Fruit fly (Drosophila melanogaster) whole organism, embryonic: ENCODE data around the gene Chrac-14.

ENCODE experiments used
- B-H1 ChIP-seq: fragments of 200-800 bp; sonication (Bioruptor generic); IDR thresholded peaks from 3 replicates; pipeline ENCODE4 v1.3.6; 2022; ENCODE audit warnings: missing biosample characterization, missing genetic modification characterization
- CG10267 ChIP-seq: fragments of 200-800 bp; sonication (Bioruptor generic); optimal IDR thresholded peaks from 2 replicates; lab custom pipeline; 2018; ENCODE audit warnings: missing biosample characterization, mild to moderate bottlenecking, missing genetic modification characterization, moderate library complexity
- CG10543 ChIP-seq: fragments of 200-800 bp; sonication (Bioruptor generic); optimal IDR thresholded peaks from 3 replicates; lab custom pipeline; 2017; ENCODE audit warnings: missing biosample characterization, mild to moderate bottlenecking, missing genetic modification characterization, moderate library complexity
- CG10654 ChIP-seq: fragments of 200-800 bp; sonication (Bioruptor generic); optimal IDR thresholded peaks from 2 replicates; lab custom pipeline; 2016; ENCODE audit warnings: missing biosample characterization, missing genetic modification characterization
- CG11504 ChIP-seq: fragments of 200-800 bp; sonication (Bioruptor generic); optimal IDR thresholded peaks from 3 replicates; lab custom pipeline; 2019; ENCODE audit warnings: missing biosample characterization, mild to moderate bottlenecking, missing genetic modification characterization, moderate library complexity
- CG12236 ChIP-seq: fragments of 200-800 bp; sonication (Bioruptor generic); optimal IDR thresholded peaks from 2 replicates; lab custom pipeline; 2016; ENCODE audit warnings: missing biosample characterization, missing genetic modification characterization
- CG1233 ChIP-seq: fragments of 200-800 bp; sonication (Bioruptor generic); optimal IDR thresholded peaks from 4 replicates; lab custom pipeline; 2018; ENCODE audit warnings: missing biosample characterization, mild to moderate bottlenecking, missing genetic modification characterization
- CG12391 ChIP-seq: fragments of 200-800 bp; sonication (Bioruptor generic); optimal IDR thresholded peaks from 3 replicates; lab custom pipeline; 2018; ENCODE audit warnings: missing biosample characterization, mild to moderate bottlenecking, missing genetic modification characterization, moderate library complexity
- CG12942 ChIP-seq: fragments of 200-800 bp; sonication (Bioruptor generic); optimal IDR thresholded peaks from 3 replicates; lab custom pipeline; 2016; ENCODE audit warnings: missing biosample characterization, missing genetic modification characterization
- CG14014 ChIP-seq: fragments of 200-800 bp; sonication (Bioruptor generic); IDR thresholded peaks from 2 replicates; pipeline ENCODE4 v1.3.6; 2022; ENCODE audit warnings: missing biosample characterization, missing genetic modification characterization
- CG14667 ChIP-seq: fragments of 200-800 bp; sonication (Bioruptor generic); IDR thresholded peaks from 2 replicates; pipeline ENCODE4 v1.3.6; 2022; ENCODE audit warnings: missing biosample characterization, missing genetic modification characterization
- CG17385 ChIP-seq: fragments of 200-800 bp; sonication (Bioruptor generic); optimal IDR thresholded peaks from 3 replicates; lab custom pipeline; 2018; ENCODE audit warnings: missing biosample characterization, mild to moderate bottlenecking, missing genetic modification characterization
- CG30431 ChIP-seq: fragments of 200-800 bp; sonication (Bioruptor generic); optimal IDR thresholded peaks from 2 replicates; lab custom pipeline; 2017; ENCODE audit warnings: missing biosample characterization, missing genetic modification characterization
- CG3838 ChIP-seq: fragments of 200-800 bp; sonication (Bioruptor generic); optimal IDR thresholded peaks from 3 replicates; lab custom pipeline; 2016; ENCODE audit warnings: missing biosample characterization, missing genetic modification characterization
- CG6272 ChIP-seq: fragments of 200-800 bp; sonication (Bioruptor generic); IDR thresholded peaks from 2 replicates; pipeline ENCODE4 v1.3.6; 2022; ENCODE audit warnings: missing biosample characterization, missing genetic modification characterization
- CG6654 ChIP-seq: fragments of 200-800 bp; sonication (Bioruptor generic); optimal IDR thresholded peaks from 2 replicates; lab custom pipeline; 2017; ENCODE audit warnings: missing biosample characterization, mild to moderate bottlenecking, missing genetic modification characterization
- CG7372 ChIP-seq: fragments of 200-800 bp; sonication (Bioruptor generic); IDR thresholded peaks from 2 replicates; pipeline ENCODE4 v1.3.6; 2022; ENCODE audit warnings: missing biosample characterization, missing genetic modification characterization
- CG8388 ChIP-seq: fragments of 200-800 bp; sonication (Bioruptor generic); optimal IDR thresholded peaks from 2 replicates; lab custom pipeline; 2019; ENCODE audit warnings: missing biosample characterization, mild to moderate bottlenecking, missing genetic modification characterization, moderate library complexity
- D ChIP-seq, 2 experiments: fragments of 200-800 bp in 1 of 2; fragments of >200 bp in 1 of 2; sonication (Bioruptor generic) in 1 of 2; optimal IDR thresholded peaks; 2 replicates in 1 of 2; 3 replicates in 1 of 2; lab custom pipeline; 2017; ENCODE audit warnings: mild to moderate bottlenecking in 1 of 2, missing biosample characterization in 1 of 2, missing genetic modification characterization in 1 of 2, missing genetic modification reagents in 1 of 2
- Deaf1 ChIP-seq: fragments of 200-800 bp; optimal IDR thresholded peaks from 3 replicates; lab custom pipeline; 2019; ENCODE audit warnings: missing biosample characterization, mild to moderate bottlenecking, missing genetic modification characterization, moderate library complexity
- Hey ChIP-seq: fragments of 200-800 bp; sonication (Bioruptor generic); optimal IDR thresholded peaks from 3 replicates; lab custom pipeline; 2018; ENCODE audit warnings: missing biosample characterization, mild to moderate bottlenecking, missing genetic modification characterization
- Lpt ChIP-seq: fragments of >200 bp; optimal IDR thresholded peaks from 2 replicates; lab custom pipeline; 2018; ENCODE audit warnings: missing biosample characterization, missing genetic modification characterization
- Mad ChIP-seq: fragments of 200-800 bp; sonication (Bioruptor generic); optimal IDR thresholded peaks from 2 replicates; lab custom pipeline; 2016; ENCODE audit warnings: missing biosample characterization, missing genetic modification characterization
- NC2β ChIP-seq: fragments of 200-800 bp; sonication (Bioruptor generic); optimal IDR thresholded peaks from 2 replicates; lab custom pipeline; 2016; ENCODE audit warnings: missing biosample characterization, missing genetic modification characterization
- Poxn ChIP-seq: fragments of 200-800 bp; sonication (Bioruptor generic); IDR thresholded peaks from 2 replicates; pipeline ENCODE4 v1.3.6; 2022; ENCODE audit warnings: missing biosample characterization, missing genetic modification characterization
- Sox100B ChIP-seq: fragments of 200-800 bp; sonication (Bioruptor generic); optimal IDR thresholded peaks from 3 replicates; lab custom pipeline; 2018; ENCODE audit warnings: missing biosample characterization, mild to moderate bottlenecking, missing genetic modification characterization
- ac ChIP-seq: fragments of 200-800 bp; sonication (Bioruptor generic); optimal IDR thresholded peaks from 3 replicates; lab custom pipeline; 2017; ENCODE audit warnings: missing biosample characterization, mild to moderate bottlenecking, missing genetic modification characterization
- amos ChIP-seq: fragments of 200-800 bp; sonication (Bioruptor generic); IDR thresholded peaks from 2 replicates; pipeline ENCODE4 v1.3.6; 2022; ENCODE audit warnings: missing biosample characterization, missing genetic modification characterization; ENCODE audit not compliant: partially characterized antibody
- ash1 ChIP-seq: fragments of 200-800 bp; sonication (Bioruptor generic); optimal IDR thresholded peaks from 2 replicates; lab custom pipeline; 2018; ENCODE audit warnings: missing biosample characterization, mild to moderate bottlenecking, missing genetic modification characterization
- bowl ChIP-seq: fragments of 200-800 bp; sonication (Bioruptor generic); IDR thresholded peaks from 2 replicates; pipeline ENCODE4 v1.3.6; 2022; ENCODE audit warnings: missing biosample characterization, missing genetic modification characterization
- br ChIP-seq: fragments of >200 bp; optimal IDR thresholded peaks from 2 replicates; lab custom pipeline; 2017
- cad ChIP-seq: fragments of >200 bp; optimal IDR thresholded peaks from 2 replicates; lab custom pipeline; 2017; ENCODE audit warnings: missing biosample characterization, missing genetic modification characterization
- cg ChIP-seq: fragments of 200-800 bp; sonication (Bioruptor generic); optimal IDR thresholded peaks from 3 replicates; lab custom pipeline; 2019; ENCODE audit warnings: missing biosample characterization, mild to moderate bottlenecking, missing genetic modification characterization, moderate library complexity
- dpn ChIP-seq, 2 experiments: fragments of 200-800 bp; sonication (Bioruptor generic); optimal IDR thresholded peaks; 3 replicates each; lab custom pipeline; 2016; ENCODE audit warnings: missing biosample characterization in 2 of 2, missing genetic modification characterization in 2 of 2
- eyg ChIP-seq: fragments of 200-800 bp; sonication (Bioruptor generic); optimal IDR thresholded peaks from 3 replicates; lab custom pipeline; 2016; ENCODE audit warnings: missing biosample characterization, missing genetic modification characterization
- fd3F ChIP-seq: fragments of 200-800 bp; sonication (Bioruptor generic); optimal IDR thresholded peaks from 2 replicates; lab custom pipeline; 2018; ENCODE audit warnings: missing biosample characterization, mild to moderate bottlenecking, missing genetic modification characterization, moderate library complexity
- gce ChIP-seq: fragments of 200-800 bp; sonication (Bioruptor generic); IDR thresholded peaks from 3 replicates; pipeline ENCODE4 v1.3.6; 2022; ENCODE audit warnings: missing biosample characterization, missing genetic modification characterization
- nerfin-1 ChIP-seq: fragments of 200-800 bp; sonication (Bioruptor generic); optimal IDR thresholded peaks from 3 replicates; lab custom pipeline; 2019; ENCODE audit warnings: missing biosample characterization, mild to moderate bottlenecking, missing genetic modification characterization, moderate library complexity
- p53 ChIP-seq: fragments of 200-800 bp; sonication (Bioruptor generic); optimal IDR thresholded peaks from 2 replicates; lab custom pipeline; 2016; ENCODE audit warnings: missing biosample characterization, missing genetic modification characterization
- pros ChIP-seq: fragments of 200-800 bp; sonication (Bioruptor generic); optimal IDR thresholded peaks from 3 replicates; lab custom pipeline; 2019; ENCODE audit warnings: missing biosample characterization, mild to moderate bottlenecking, missing genetic modification characterization, moderate library complexity
- pzg ChIP-seq: fragments of 200-800 bp; sonication (Bioruptor generic); optimal IDR thresholded peaks from 3 replicates; lab custom pipeline; 2018; ENCODE audit warnings: missing biosample characterization, mild to moderate bottlenecking, missing genetic modification characterization, moderate library complexity
- rib ChIP-seq: fragments of 200-800 bp; sonication (Bioruptor generic); IDR thresholded peaks from 2 replicates; pipeline ENCODE4 v1.3.6; 2022; ENCODE audit warnings: missing biosample characterization, missing genetic modification characterization
- row ChIP-seq: fragments of 200-800 bp; sonication (Bioruptor generic); IDR thresholded peaks from 3 replicates; pipeline ENCODE4 v1.3.6; 2022; ENCODE audit warnings: missing biosample characterization, missing genetic modification characterization
- sim ChIP-seq: fragments of 200-800 bp; sonication (Bioruptor generic); IDR thresholded peaks from 2 replicates; pipeline ENCODE4 v1.3.6; 2022; ENCODE audit warnings: missing biosample characterization, missing genetic modification characterization
- sr ChIP-seq: fragments of 200-800 bp; sonication (Bioruptor generic); IDR thresholded peaks from 3 replicates; pipeline ENCODE4 v1.3.6; 2022; ENCODE audit warnings: missing biosample characterization, missing genetic modification characterization
- tgo ChIP-seq: fragments of 200-800 bp; sonication (Bioruptor generic); IDR thresholded peaks from 3 replicates; pipeline ENCODE4 v1.3.6; 2022; ENCODE audit warnings: missing biosample characterization, missing genetic modification characterization
- tll ChIP-seq, 2 experiments: fragments of 200-800 bp in 1 of 2; fragments of >200 bp in 1 of 2; sonication (Bioruptor generic) in 1 of 2; optimal IDR thresholded peaks; 2 replicates each; lab custom pipeline; 2017 to 2019; ENCODE audit warnings: missing biosample characterization in 2 of 2, missing genetic modification characterization in 2 of 2, mild to moderate bottlenecking in 1 of 2, moderate library complexity in 1 of 2
- wek ChIP-seq: fragments of 200-800 bp; sonication (Bioruptor generic); optimal IDR thresholded peaks from 3 replicates; lab custom pipeline; 2018; ENCODE audit warnings: missing biosample characterization, mild to moderate bottlenecking, missing genetic modification characterization, moderate library complexity

Chrac-14 gene

DNA sequence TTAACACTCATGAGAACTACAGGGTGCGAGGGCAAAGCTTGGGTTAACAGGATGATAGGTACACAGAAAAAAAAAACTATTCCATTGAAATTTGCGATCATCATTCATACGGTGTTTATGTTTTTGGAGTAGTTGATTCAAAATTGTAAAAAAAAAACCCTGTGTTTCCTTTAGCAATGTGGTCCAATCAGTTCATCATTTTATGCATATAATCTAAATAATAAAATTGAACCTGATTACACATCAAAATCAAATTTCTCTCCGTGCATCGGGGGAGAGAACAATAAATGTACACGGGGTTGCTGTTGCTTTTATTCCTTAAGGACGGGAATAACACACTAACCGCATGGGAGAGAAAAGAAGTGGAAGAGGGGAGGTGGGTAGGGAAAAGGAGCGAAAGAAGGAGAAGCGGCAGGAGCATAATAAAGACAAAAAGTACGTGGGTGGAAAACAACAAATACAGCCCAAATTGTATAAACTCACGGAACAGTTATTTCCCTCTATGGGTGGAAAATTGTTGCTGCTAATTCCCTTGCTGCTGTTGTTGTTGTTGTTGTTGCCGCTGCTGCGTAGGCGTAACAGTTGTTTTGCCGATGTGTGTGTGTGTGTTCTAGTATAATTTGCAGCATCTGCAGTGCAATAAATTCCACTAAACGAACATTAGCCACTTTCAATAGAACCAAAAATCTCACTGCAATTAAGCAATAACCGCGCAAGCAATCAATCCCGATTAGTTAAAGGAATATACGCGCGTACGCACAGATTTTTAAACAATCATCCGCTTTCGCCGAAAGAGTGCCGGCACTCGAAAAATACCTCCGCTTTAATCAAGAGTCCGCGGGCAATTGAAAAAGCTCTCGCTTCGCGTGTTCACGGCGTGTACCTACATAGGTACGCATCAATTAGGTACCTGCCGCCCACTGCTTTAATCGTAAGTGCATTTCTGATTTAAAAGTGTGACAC lies 26.2 kb downstream of the Chrac-14 start, which contains the start of gene Agpat2 (continued):
- TF ChIP-seq rib, result 0 out of 2 replicates have a peak, but pooled peaks have one; percentile 21
- TF ChIP-seq Hey, result no peak
- 0 out of 3 replicates have a peak, but pooled peaks have one; percentile 9 for TF ChIP-seq sr (GFP tag; lab: Robert Waterston, UW)
- TF ChIP-seq CG30431 (GFP tag; lab: Kevin White, UChicago), result peak; percentile 74
- TF ChIP-seq dpn (GFP tag; optimal IDR thresholded peaks at IDR 0.05; lab: Kevin White, UChicago), result peak; percentile 76 to 85
- TF ChIP-seq CG8388 (GFP tag; lab: Kevin White, UChicago), result peak; percentile 87
- TF ChIP-seq Deaf1 (tag; lab: Kevin White, UChicago), result peak; percentile 42
- TF ChIP-seq NC2β (GFP tag; lab: Kevin White, UChicago), result peak; percentile 82
- TF ChIP-seq CG10267 (tag; lab: Kevin White, UChicago), result peak; percentile 80
- TF ChIP-seq CG12391 (tag; lab: Kevin White, UChicago), result peak; percentile 90
- TF ChIP-seq tgo (GFP tag; lab: Robert Waterston, UW), result peak; percentile 80
- no peak for TF ChIP-seq wek
- no peak for TF ChIP-seq cad (GFP tag; lab: Kevin White, UChicago)
- peak; percentile 55 for TF ChIP-seq CG3838
- peak; percentile 81 for TF ChIP-seq CG1233
- peak; percentile 82 for TF ChIP-seq CG10654 (GFP tag; lab: Kevin White, UChicago)
- peak; percentile 54 for TF ChIP-seq ac (GFP tag; lab: Kevin White, UChicago)
- peak; percentile 67 for TF ChIP-seq CG10543 (GFP tag; lab: Kevin White, UChicago)
- peak; percentile 45 for TF ChIP-seq CG6272 (GFP tag; lab: Robert Waterston, UW)
- TF ChIP-seq br (lab: Kevin White, UChicago), result no peak
- peak; percentile 79 for TF ChIP-seq CG17385
- peak; percentile 39 for TF ChIP-seq p53
- TF ChIP-seq fd3F, result peak; percentile 75
- peak; percentile 41; the same call in 1 of the 2 replicates for TF ChIP-seq CG7372 (GFP tag; lab: Robert Waterston, UW)
- peak; percentile 79 for TF ChIP-seq CG12942 (GFP tag; lab: Kevin White, UChicago)
- TF ChIP-seq Sox100B, result peak; percentile 75
- peak; percentile 52 for TF ChIP-seq CG14667 (GFP tag; lab: Robert Waterston, UW)
- TF ChIP-seq amos (GFP tag; lab: Robert Waterston, UW), result peak; percentile 5; the same call in 1 of the 2 replicates
- 0 out of 2 replicates have a peak, but pooled peaks have one; percentile 61 for TF ChIP-seq sim (GFP tag; lab: Robert Waterston, UW)
- TF ChIP-seq CG11504 (tag; lab: Kevin White, UChicago), result peak; percentile 90
- peak; percentile 38 for TF ChIP-seq nerfin-1
- peak; percentile 23 for TF ChIP-seq cg (GFP tag; lab: Kevin White, UChicago)
- TF ChIP-seq row (GFP tag; lab: Robert Waterston, UW), result peak; percentile 92
- TF ChIP-seq B-H1, result peak; percentile 59
- TF ChIP-seq pros (GFP tag; lab: Kevin White, UChicago), result peak; percentile 96
- TF ChIP-seq Mad (GFP tag; lab: Kevin White, UChicago), result peak; percentile 71
- no peak for TF ChIP-seq D (optimal IDR thresholded peaks at IDR 0.05; lab: Kevin White, UChicago)
- TF ChIP-seq D (GFP tag; optimal IDR thresholded peaks at IDR 0.05; lab: Kevin White, UChicago), result peak; percentile 85
- 0 out of 2 replicates have a peak, but pooled peaks have one; percentile 15 for TF ChIP-seq Poxn
- peak; percentile 65 for TF ChIP-seq CG6654 (GFP tag; lab: Kevin White, UChicago)
- no peak for TF ChIP-seq tll (GFP tag; optimal IDR thresholded peaks at IDR 0.05; lab: Kevin White, UChicago)
- peak; percentile 77 for TF ChIP-seq CG14014 (GFP tag; lab: Robert Waterston, UW)
- no peak for TF ChIP-seq Lpt (GFP tag; lab: Kevin White, UChicago)
- peak; percentile 74; the same call in 2 of the 3 replicates for TF ChIP-seq gce (GFP tag; lab: Robert Waterston, UW)
- TF ChIP-seq ash1 (GFP tag; lab: Kevin White, UChicago), result no peak
- peak; percentile 61 for TF ChIP-seq eyg
- TF ChIP-seq bowl (GFP tag; lab: Robert Waterston, UW), result no peak
- TF ChIP-seq pzg (GFP tag; lab: Kevin White, UChicago), result no peak
- TF ChIP-seq CG12236, result peak; percentile 59
